Fruit fly (Drosophila melanogaster) whole organism, larva: ENCODE measurements around the gene Taf7.

ENCODE experiments used
- noc ChIP-seq: fragments of 200-800 bp; sonication (Bioruptor generic); optimal IDR thresholded peaks from 3 replicates; lab custom pipeline; 2019; ENCODE audit warnings: missing biosample characterization, mild to moderate bottlenecking, missing genetic modification characterization, moderate library complexity

Gene Taf7

DNA sequence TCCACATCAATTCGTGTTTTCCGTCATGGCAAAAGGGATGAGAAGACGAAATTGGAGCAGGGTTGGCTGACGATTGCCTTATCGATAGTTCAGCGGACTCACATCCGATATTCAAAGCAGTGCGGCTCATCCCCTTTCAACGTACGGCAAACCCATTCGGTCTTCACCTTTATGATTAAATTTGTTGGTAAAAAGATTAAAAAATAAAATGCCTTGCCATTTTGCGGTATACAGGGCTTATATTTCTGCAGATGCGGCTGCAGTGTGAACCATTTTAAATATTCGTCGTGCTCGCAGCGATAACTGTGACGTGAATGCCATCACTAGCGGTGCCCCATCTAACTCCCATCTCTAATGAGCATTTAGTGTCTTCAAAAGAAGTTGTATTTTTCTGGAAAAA, at the start of gene Taf7, which contains the start of gene EMC1:
Gene Taf7 (plus strand): TSS at position 23 of the 400 bp plus-strand sequence.
Gene EMC1 (minus strand): TSS at position 53 of the 400 bp plus-strand sequence.
- no peak for TF ChIP-seq noc (tag; lab: Kevin White, UChicago)

DNA sequence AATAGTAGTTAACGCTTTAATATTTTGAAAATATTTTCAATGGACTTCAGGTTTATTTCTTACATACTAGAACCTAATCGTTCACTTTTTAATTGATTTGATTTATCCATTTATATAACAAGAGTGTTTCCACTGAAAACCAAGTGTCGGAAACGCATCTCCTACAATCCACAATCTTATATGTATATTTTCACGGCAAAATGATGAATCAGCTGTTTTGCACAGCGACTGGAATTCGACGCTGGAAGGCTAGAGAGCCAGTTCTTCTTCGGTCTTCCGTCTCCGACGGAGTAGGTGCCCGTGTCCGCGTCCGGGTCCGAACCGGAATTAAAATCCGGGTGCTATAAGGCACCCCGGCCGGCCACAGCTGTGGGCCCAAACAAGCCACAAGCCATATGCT, 22.7 kb upstream of the Taf7 start:
- TF ChIP-seq noc (tag; lab: Kevin White, UChicago), result no peak

DNA sequence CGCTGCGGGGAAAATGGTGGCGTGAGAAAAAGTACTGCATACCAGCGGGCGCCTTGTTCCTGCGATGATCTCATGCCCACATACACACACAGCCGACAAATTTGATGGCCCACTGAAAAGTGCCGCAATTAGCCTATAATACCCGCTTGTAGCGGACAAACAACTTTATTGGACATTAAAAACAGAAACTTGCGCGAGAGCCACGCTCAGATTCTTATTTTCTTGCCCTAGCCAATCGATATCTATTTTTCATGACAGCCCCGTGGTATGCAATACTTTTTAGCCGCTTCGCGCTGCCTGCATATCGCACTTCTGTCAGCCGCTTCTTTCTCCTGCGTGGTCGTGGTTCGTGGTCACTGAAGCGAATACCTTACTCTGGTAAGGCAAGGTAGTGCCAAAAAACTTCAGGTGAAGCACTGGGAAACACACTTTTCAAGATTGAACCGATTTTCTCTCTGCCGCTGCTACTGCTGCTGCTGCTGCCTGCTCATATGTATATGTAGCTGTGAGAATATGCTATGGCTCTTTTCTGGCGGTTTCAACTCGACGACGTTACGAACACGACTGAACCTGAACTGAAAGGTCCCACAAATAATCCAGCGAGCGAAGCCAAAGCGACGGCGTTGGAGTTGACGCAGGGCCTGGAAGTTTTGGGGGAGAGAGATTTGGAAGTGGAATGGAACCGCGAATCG, 20.8 kb upstream of the Taf7 start, which contains the start of gene CG17816:
Gene CG17816 (minus strand): TSS at position 567 of the 692 bp plus-strand sequence.
- TF ChIP-seq noc (tag; lab: Kevin White, UChicago), result no peak

DNA sequence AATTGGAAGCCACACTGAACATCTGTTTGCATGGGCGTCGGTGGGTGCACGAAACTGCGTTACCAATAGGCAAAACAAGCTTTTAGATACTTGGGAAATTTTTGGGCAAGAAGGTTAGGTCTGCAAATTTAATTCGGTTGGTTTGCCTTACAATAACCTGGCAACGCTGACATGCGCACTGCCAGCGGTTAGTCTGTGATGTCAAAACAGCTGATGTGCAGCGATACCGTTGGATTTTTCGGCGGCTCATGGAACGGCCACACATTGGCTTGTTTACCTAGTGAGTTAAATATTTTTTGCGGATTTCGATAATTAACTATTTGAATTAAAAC, 20.3 kb upstream of the Taf7 start, which contains the start of gene ArgRS-m:
Gene ArgRS-m (plus strand): TSS at position 187 of the 332 bp plus-strand sequence.
- TF ChIP-seq noc (tag; lab: Kevin White, UChicago), result peak; percentile 48

DNA sequence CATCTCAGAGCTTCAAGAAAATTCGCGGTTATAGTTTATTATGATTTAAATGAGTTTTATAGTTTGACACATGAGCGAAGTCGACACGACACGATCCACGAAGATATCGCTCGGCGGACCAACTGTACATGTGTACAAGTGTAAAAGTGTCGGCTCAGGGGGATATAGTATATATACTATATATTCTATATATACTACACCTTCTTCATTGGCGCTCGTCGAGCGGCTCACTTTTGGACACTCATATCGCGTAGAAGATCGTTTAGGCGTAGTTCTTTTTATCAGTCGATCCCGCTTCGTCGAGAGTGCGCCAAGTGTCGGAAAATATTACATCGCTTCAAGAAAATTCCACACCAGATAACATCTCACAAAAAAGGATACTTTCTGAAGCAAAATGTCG, 16.1 kb upstream of the Taf7 start, which contains the start of gene wtrw:
Gene wtrw (plus strand): TSS at position 301 of the 400 bp plus-strand sequence.
- TF ChIP-seq noc (tag; lab: Kevin White, UChicago), result no peak

DNA sequence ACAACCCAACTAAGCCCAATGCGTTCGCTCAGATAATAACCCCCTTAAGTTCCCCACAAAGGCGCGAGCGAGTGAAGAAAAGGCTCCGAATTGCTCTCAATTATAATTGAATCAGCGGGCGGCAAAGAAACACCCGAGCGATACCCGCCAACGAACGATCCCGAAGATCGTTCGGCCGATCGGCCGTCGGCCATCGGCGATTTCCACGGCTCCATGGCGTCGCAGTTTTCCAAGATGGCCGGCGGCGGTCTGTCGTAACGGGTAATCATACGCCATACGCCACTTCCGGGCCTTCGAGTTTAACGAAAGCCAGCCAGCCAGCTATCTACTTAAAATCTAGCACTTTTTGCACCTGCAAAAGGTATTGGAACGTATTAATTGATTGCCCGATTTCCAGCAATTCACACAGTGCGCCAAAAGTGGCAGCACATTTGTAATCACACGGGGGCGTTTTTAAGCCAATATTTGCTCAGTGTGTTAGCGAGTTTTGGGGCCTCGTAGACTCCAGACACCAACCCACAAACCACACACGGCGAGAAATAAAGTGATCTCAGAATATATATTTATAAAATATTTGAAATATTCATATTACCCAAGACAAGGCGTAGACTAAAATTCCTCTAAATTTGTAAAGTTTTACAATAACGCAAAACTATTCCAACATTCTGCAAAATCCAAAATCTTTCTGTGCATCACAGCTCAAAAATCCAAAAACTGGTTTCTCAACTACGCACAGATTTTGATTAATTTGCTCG, 14.7 kb upstream of the Taf7 start:
- peak; percentile 67 for TF ChIP-seq noc (tag; lab: Kevin White, UChicago)

DNA sequence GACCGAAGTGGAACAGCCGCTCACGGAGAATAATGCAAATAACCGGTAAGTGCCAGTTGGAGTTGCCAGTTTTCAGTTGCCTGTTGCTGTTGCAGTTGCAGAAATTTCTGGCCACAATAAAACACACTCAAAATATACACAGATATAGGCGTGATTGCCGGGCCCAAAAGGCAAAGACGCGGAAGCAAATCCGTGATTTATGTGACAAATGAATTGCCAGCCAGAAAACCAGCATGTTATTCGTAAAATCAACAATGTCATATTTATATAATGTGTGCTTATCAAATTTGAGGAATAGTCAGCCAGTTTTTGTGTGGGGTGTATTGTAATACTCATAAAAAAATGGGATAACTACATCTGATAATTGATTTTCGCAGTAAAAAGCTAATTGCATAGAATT, 12.5 kb upstream of the Taf7 start:
- TF ChIP-seq noc (tag; lab: Kevin White, UChicago), result no peak

DNA sequence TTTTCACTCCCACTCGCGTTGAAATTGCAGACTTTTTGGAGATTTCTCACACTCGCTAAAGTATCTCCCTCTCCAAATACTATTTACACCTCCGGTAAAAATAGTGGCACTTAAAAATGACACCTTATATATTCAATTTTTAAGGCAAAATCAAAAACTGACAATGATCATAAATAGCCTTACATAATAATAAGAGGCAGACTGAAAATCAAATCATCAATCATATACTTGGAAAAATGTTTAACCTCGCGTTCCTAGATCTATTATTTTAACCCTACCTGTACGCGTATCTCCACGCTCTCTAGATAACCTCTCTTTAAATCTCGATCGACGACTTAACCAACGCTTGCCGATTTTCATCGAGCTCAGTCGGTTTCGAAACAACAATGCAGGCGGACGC, 11.7 kb upstream of the Taf7 start:
- no peak for TF ChIP-seq noc (tag; lab: Kevin White, UChicago)

DNA sequence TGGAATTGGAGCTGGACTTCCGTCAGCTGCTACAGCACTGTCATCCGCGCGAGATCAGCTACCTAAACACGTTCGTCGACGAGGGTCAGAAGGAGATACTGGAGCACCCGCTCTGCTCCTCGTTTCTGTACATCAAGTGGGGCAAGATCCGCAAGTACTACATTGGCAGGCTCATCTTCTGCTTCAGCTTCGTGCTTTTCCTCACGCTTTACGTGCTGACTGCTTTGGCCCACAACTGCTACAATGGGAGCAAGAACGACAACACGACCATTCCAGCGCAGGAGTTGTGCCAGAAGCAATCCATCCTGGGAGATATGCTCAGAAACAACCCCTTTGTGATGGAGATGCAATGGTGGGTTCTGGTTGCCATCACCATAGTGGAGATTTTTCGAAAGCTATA, 7.9 kb upstream of the Taf7 start:
- no peak for TF ChIP-seq noc (tag; lab: Kevin White, UChicago)

DNA sequence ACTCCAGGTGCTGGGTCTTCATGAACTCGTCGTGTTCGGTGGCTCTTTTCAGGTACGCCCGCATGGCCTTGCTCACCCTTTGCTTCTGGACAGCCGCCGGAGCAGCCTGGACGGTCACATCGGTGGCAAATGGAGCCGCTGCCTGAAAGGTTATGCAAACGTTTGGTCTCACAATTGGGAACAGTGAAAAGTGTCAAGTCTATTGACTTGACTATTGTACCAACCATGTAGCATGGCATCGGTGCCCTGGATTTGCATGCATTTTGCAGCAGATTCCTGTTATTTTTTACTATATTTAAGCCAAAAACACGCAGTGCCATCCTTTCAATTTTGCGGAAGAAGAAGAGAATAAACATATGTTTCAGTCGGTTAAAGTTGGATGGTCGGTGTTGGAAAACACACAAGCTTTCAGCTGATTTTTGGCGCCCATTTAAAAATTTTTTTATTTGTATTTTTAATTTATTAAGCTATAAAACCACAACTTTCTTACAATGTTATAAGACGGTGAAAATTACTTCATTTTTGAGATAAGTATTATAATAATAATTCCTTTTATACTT, 4.7 kb upstream of the Taf7 start, which contains the start of gene mRpS9:
Gene mRpS9 (minus strand): TSS at position 355 of the 560 bp plus-strand sequence.
- no peak for TF ChIP-seq noc (tag; lab: Kevin White, UChicago)

DNA sequence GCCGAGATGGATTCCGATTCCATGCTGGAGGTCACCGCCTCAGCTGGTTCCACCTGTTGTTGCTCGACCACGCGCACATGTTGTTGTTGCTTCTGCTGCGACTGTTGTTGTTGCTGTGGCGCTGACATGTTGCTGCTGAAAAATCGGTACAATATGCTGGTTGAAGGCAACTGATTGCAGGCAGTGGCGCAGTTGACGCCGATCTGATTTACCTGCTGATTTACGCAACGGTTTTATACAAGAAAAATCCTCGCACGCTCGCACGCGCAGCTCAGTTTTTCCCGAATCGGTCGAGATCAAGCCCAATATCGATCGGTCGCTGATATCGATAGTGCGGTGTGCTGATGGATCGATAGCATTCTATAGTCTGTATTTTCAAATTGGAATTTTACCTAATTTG, 4.3 kb downstream of the Taf7 start, which contains the start of gene Prat:
Gene Prat (minus strand): TSS at position 298 of the 400 bp plus-strand sequence.
- TF ChIP-seq noc (tag; lab: Kevin White, UChicago), result no peak

DNA sequence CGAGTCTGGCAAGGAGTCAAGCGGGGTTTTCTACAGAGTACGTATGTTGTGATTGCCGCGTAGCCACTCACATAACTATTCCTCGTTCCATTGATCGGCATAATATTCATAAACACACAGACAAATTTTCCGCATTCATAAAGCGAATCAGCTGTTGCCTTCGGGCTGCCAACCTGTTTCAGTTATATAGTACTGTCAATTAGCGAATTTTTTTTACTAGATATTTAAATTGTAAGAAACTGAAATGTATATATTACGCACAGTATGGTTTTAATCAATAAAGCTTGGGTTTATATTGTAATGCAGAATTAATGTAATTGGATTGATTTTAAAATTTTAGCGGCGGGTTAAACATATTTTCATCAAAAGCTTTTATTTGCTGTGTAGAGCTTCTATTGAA, 6.0 kb downstream of the Taf7 start, which contains the start of gene Rfk:
Gene Rfk (minus strand): TSS at position 152 of the 400 bp plus-strand sequence.
- TF ChIP-seq noc (tag; lab: Kevin White, UChicago), result peak; percentile 47

DNA sequence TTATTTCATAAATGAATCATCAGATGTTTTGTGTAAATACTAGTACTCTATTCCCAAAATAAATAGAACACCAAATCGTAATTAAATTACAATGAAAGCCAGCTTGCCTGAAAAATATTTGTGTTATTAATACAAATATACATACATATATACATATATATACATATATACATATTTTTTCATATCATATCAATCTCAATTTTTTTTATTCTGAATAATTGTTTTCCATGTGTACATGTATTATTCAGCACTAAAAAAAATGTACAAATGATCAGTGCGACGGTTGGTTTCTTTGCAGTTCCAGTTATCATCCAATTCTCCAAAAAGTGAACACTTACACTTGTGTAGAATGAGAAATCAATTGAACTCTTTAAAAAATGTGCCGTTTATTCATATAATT, 6.4 kb downstream of the Taf7 start, which contains the start of gene kipf:
Gene kipf (plus strand): TSS at position 301 of the 400 bp plus-strand sequence.
- TF ChIP-seq noc (tag; lab: Kevin White, UChicago), result no peak

DNA sequence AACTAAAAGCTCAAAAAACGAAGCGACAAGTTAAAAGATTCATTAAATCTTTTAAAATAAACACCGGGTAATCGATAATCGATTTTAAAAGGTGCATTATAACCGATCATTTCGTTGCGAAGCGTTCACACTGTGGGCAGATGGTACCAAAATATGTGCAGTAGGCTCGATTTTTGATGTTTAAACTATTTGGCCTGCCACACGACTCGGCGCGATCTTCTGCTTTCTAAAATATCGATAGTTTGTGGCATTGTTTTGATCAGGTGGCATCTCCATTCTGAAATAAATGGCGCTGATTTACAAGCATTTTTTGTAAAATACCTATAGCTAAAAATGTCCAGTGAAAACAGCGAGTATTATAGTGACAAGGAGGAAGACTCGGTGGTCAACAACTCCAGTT, 13.1 kb downstream of the Taf7 start, which contains the start of the genes CG10445 and lds:
Gene CG10445 (minus strand): TSS at position 104 of the 400 bp plus-strand sequence.
Gene lds (plus strand): TSS at position 236 of the 400 bp plus-strand sequence.
- TF ChIP-seq noc (tag; lab: Kevin White, UChicago), result no peak

DNA sequence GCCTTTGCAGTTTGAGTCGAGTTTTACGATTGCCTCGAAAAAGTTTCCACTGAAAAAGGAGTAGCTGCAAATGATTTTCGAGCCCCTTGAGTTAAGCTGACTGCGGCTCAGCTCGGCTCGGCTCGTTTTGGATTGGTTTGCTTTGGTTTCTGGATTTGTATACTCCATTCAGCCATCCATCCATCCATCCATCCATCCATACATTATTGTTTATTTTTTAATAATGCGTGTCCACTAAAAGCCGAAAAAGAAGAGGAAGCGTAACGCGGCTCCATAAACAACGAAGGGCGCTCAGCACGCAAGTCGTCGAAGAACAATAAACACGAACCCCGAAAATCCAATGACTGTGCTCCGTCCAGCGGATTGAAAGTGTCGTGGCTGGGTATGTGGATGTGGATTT, 19.2 kb downstream of the Taf7 start:
- TF ChIP-seq noc (tag; lab: Kevin White, UChicago), result no peak
